Fruit fly (Drosophila melanogaster) whole organism, embryonic: Measurements from ENCODE around the gene CG13247.

Source experiments
- CG17829 ChIP-seq: fragments of 200-800 bp; optimal IDR thresholded peaks from 2 replicates; lab custom pipeline; 2019; ENCODE audit warnings: missing biosample characterization, mild to moderate bottlenecking, missing genetic modification characterization, moderate library complexity
- dimm ChIP-seq: fragments of 200-800 bp; sonication (Bioruptor generic); IDR thresholded peaks from 2 replicates; pipeline ENCODE4 v1.3.6; 2022; ENCODE audit warnings: missing biosample characterization, missing genetic modification characterization
- gro ChIP-seq: fragments of 200-800 bp; sonication (Bioruptor generic); optimal IDR thresholded peaks from 2 replicates; lab custom pipeline; 2016; ENCODE audit warnings: missing biosample characterization, missing genetic modification characterization
- sob ChIP-seq: fragments of 200-800 bp; sonication (Bioruptor generic); IDR thresholded peaks from 2 replicates; pipeline ENCODE4 v1.3.6; 2022; ENCODE audit warnings: missing biosample characterization, missing genetic modification characterization

dm6 chr3L:20385969-20386370 lies 15.9 kb downstream of the CG13247 start:
- TF ChIP-seq gro (GFP tag; lab: Kevin White, UChicago) (no peak), dimm (no peak), sob (GFP tag; lab: Robert Waterston, UW) (peak; percentile 38; the same call in 1 of the 2 replicates), CG17829 (tag; lab: Kevin White, UChicago) (no peak)
